Fruit fly (Drosophila melanogaster) whole organism, prepupa: ENCODE results near the gene Cyp318a1.
A peak's percentile ranks its signal among the peaks of the same experiment; 100 is the strongest.

Experiments used
- Blimp-1 ChIP-seq: fragments of 200-800 bp; sonication (Bioruptor generic); optimal IDR thresholded peaks from 3 replicates; lab custom pipeline; 2017; ENCODE audit warnings: missing biosample characterization, missing genetic modification characterization, mild to moderate bottlenecking, moderate library complexity, missing genetic modification reagents
- CG10669 ChIP-seq: fragments of 200-800 bp; sonication (Bioruptor generic); optimal IDR thresholded peaks from 3 replicates; lab custom pipeline; 2018; ENCODE audit warnings: missing biosample characterization, mild to moderate bottlenecking, missing genetic modification characterization, moderate library complexity
- CG11762 ChIP-seq: fragments of 200-800 bp; sonication (Bioruptor generic); optimal IDR thresholded peaks from 3 replicates; lab custom pipeline; 2016; ENCODE audit warnings: missing biosample characterization, missing genetic modification characterization; ENCODE audit not compliant: insufficient read depth
- CG3032 ChIP-seq: fragments of 200-800 bp; optimal IDR thresholded peaks from 2 replicates; lab custom pipeline; 2019; ENCODE audit warnings: missing biosample characterization, mild to moderate bottlenecking, missing genetic modification characterization, moderate library complexity
- CG34406 ChIP-seq: fragments of 200-800 bp; sonication (Bioruptor generic); optimal IDR thresholded peaks from 3 replicates; lab custom pipeline; 2016; ENCODE audit warnings: missing biosample characterization, missing genetic modification characterization
- CG3919 ChIP-seq: fragments of 200-800 bp; sonication (Bioruptor generic); optimal IDR thresholded peaks from 3 replicates; lab custom pipeline; 2016; ENCODE audit warnings: missing biosample characterization, missing genetic modification characterization
- CG4318 ChIP-seq: fragments of 200-800 bp; sonication (Bioruptor generic); optimal IDR thresholded peaks from 3 replicates; lab custom pipeline; 2017; ENCODE audit warnings: missing biosample characterization, mild to moderate bottlenecking, missing genetic modification characterization
- CG6163 ChIP-seq: fragments of 200-800 bp; sonication (Bioruptor generic); IDR thresholded peaks from 3 replicates; pipeline ENCODE4 v1.3.6; 2022; ENCODE audit warnings: missing biosample characterization, missing genetic modification characterization
- CG6276 ChIP-seq: fragments of 200-800 bp; sonication (Bioruptor generic); optimal IDR thresholded peaks from 2 replicates; lab custom pipeline; 2017; ENCODE audit warnings: missing biosample characterization, mild to moderate bottlenecking, missing genetic modification characterization
- CG6808 ChIP-seq: fragments of 200-800 bp; sonication (Bioruptor generic); optimal IDR thresholded peaks from 3 replicates; lab custom pipeline; 2017; ENCODE audit warnings: missing biosample characterization, missing genetic modification characterization, mild to moderate bottlenecking, moderate library complexity, missing genetic modification reagents
- CG6854 ChIP-seq: fragments of 200-800 bp; sonication (Bioruptor generic); optimal IDR thresholded peaks from 2 replicates; lab custom pipeline; 2017; ENCODE audit warnings: missing biosample characterization, mild to moderate bottlenecking, missing genetic modification characterization
- CG7368 ChIP-seq: fragments of 200-800 bp; sonication (Bioruptor generic); optimal IDR thresholded peaks from 3 replicates; lab custom pipeline; 2016; ENCODE audit warnings: missing biosample characterization, missing genetic modification characterization
- Eip78C ChIP-seq: fragments of 200-800 bp; sonication (Bioruptor generic); peaks from one replicate; lab custom pipeline; 2016; ENCODE audit warnings: missing biosample characterization, missing genetic modification characterization
- Eip93F ChIP-seq: fragments of 200-800 bp; sonication (Bioruptor generic); optimal IDR thresholded peaks from 2 replicates; lab custom pipeline; 2016; ENCODE audit warnings: missing biosample characterization, mild to moderate bottlenecking, missing genetic modification characterization
- Ets96B ChIP-seq: fragments of 200-800 bp; optimal IDR thresholded peaks from 2 replicates; lab custom pipeline; 2019; ENCODE audit warnings: missing biosample characterization, mild to moderate bottlenecking, missing genetic modification characterization, moderate library complexity
- Hr38 ChIP-seq: sonication (Bioruptor generic); optimal IDR thresholded peaks from 2 replicates; lab custom pipeline; 2016; ENCODE audit warnings: missing biosample characterization, missing genetic modification characterization
- Hr39 ChIP-seq: fragments of 200-800 bp; sonication (Bioruptor generic); optimal IDR thresholded peaks from 2 replicates; lab custom pipeline; 2016; ENCODE audit warnings: missing biosample characterization, missing genetic modification characterization
- Met ChIP-seq: fragments of 200-800 bp; sonication (Bioruptor generic); optimal IDR thresholded peaks from 3 replicates; lab custom pipeline; 2016; ENCODE audit warnings: missing biosample characterization, missing genetic modification characterization
- Sox102F ChIP-seq: fragments of 200-800 bp; sonication (Bioruptor generic); optimal IDR thresholded peaks from 2 replicates; lab custom pipeline; 2016; ENCODE audit warnings: missing biosample characterization, mild to moderate bottlenecking, missing genetic modification characterization
- Sox14 ChIP-seq: fragments of 200-800 bp; sonication (Bioruptor generic); optimal IDR thresholded peaks from 3 replicates; lab custom pipeline; 2016; ENCODE audit warnings: missing biosample characterization, missing genetic modification characterization
- acj6 ChIP-seq: fragments of 200-800 bp; sonication (Bioruptor generic); optimal IDR thresholded peaks from 3 replicates; lab custom pipeline; 2016; ENCODE audit warnings: missing biosample characterization, missing genetic modification characterization
- cyc ChIP-seq: fragments of 200-800 bp; sonication (Bioruptor generic); optimal IDR thresholded peaks from 3 replicates; lab custom pipeline; 2016; ENCODE audit warnings: missing biosample characterization, missing genetic modification characterization
- dsx ChIP-seq: fragments of 200-800 bp; optimal IDR thresholded peaks from 3 replicates; lab custom pipeline; 2019; ENCODE audit warnings: missing biosample characterization, mild to moderate bottlenecking, missing genetic modification characterization, moderate library complexity; ENCODE audit not compliant: poor library complexity, severe bottlenecking
- eg ChIP-seq: fragments of 200-800 bp; sonication (Bioruptor generic); IDR thresholded peaks from 3 replicates; pipeline ENCODE4 v1.3.6; 2022; ENCODE audit warnings: missing biosample characterization, missing genetic modification characterization
- fd85E ChIP-seq: fragments of 200-800 bp; sonication (Bioruptor generic); optimal IDR thresholded peaks from 3 replicates; lab custom pipeline; 2016; ENCODE audit warnings: missing biosample characterization, missing genetic modification characterization
- fkh ChIP-seq: fragments of 200-800 bp; sonication (Bioruptor generic); optimal IDR thresholded peaks from 3 replicates; lab custom pipeline; 2017; ENCODE audit warnings: missing biosample characterization, mild to moderate bottlenecking, missing genetic modification characterization, moderate library complexity
- net ChIP-seq: fragments of 200-800 bp; sonication (Bioruptor generic); optimal IDR thresholded peaks from 3 replicates; lab custom pipeline; 2016; ENCODE audit warnings: missing biosample characterization, missing genetic modification characterization
- salr ChIP-seq, 2 experiments: fragments of 200-800 bp; sonication (Bioruptor generic); optimal IDR thresholded peaks; 3 replicates each; lab custom pipeline; 2016 to 2018; ENCODE audit warnings: missing biosample characterization in 2 of 2, missing genetic modification characterization in 2 of 2, mild to moderate bottlenecking in 1 of 2
- ss ChIP-seq, 2 experiments: fragments of 200-800 bp; sonication (Bioruptor generic); optimal IDR thresholded peaks; 2 replicates in 1 of 2; 3 replicates in 1 of 2; lab custom pipeline; 2017 to 2018; ENCODE audit warnings: mild to moderate bottlenecking in 2 of 2, missing biosample characterization in 2 of 2, missing genetic modification characterization in 2 of 2, moderate library complexity in 1 of 2
- svp ChIP-seq: fragments of 200-800 bp; sonication (Bioruptor generic); peaks from one replicate; lab custom pipeline; 2016; ENCODE audit warnings: missing biosample characterization, missing genetic modification characterization
- vri ChIP-seq: fragments of 200-800 bp; sonication (Bioruptor generic); optimal IDR thresholded peaks from 3 replicates; lab custom pipeline; 2016; ENCODE audit warnings: missing biosample characterization, mild to moderate bottlenecking, missing genetic modification characterization

The Cyp318a1 gene

DNA sequence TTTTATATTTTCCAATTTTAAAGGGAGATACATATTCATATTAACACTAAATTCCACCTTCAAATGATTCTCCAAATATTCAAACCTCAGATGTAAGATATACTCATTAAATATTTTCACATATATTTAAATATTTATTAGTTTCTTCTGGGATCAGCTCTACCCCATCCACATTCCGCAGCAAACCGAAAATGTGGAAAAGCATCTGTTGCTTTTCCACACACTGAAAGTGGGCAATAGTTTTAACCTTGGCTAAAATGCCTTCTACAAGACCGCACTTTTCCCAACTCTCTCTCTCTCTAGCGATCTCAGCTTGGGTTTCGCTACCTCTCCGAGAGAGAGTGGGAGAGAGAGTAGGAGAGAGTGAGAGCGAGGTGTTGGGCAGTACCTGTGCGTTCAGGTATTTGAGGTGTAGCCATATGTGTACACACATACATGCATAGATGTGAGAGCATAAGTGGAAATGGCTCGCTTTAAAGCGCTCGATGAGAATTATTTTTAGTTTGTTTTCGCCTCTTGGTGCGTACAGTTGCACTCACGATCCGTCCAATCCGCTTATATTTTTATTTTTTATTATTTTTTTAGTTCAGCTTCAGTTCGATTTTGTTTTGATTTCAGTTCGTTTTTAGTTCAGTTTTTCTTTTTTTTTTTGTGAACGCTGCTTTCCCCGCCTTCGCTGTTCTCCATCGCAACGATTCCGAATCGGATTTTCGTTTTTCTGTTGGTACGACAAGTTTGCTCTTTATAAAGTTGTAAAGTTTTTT lies 25.6 kb upstream of the Cyp318a1 start, which contains the start of gene CG1806 (continued):
- peak; percentile 11 for TF ChIP-seq fkh
- peak; percentile 40 for TF ChIP-seq Ets96B (tag; lab: Kevin White, UChicago)
- TF ChIP-seq Sox102F (GFP tag; lab: Kevin White, UChicago): peak; percentile 48
- peak; percentile 75; the same call in 2 of the 3 replicates for TF ChIP-seq CG6163 (GFP tag; lab: Robert Waterston, UW)
- TF ChIP-seq Met: no peak
- peak; percentile 29 for TF ChIP-seq net (GFP tag; lab: Kevin White, UChicago)
- peak; percentile 43 for TF ChIP-seq svp (GFP tag; lab: Kevin White, UChicago)
- no peak for TF ChIP-seq CG11762 (GFP tag; lab: Kevin White, UChicago)
- peak in 1 of 2 experiments; percentile 37 for TF ChIP-seq salr (GFP tag; optimal IDR thresholded peaks at IDR 0.05; lab: Kevin White, UChicago)
- TF ChIP-seq eg (GFP tag; lab: Robert Waterston, UW): peak; percentile 72
- TF ChIP-seq Blimp-1 (GFP tag; lab: Kevin White, UChicago): no peak
- TF ChIP-seq CG10669 (GFP tag; lab: Kevin White, UChicago): peak; percentile 32
- peak; percentile 49 to 82 for TF ChIP-seq ss (GFP tag; optimal IDR thresholded peaks at IDR 0.05; lab: Kevin White, UChicago)
- no peak for TF ChIP-seq Hr39 (GFP tag; lab: Kevin White, UChicago)
- TF ChIP-seq CG6854 (GFP tag; lab: Kevin White, UChicago): peak; percentile 26
- no peak for TF ChIP-seq CG34406 (GFP tag; lab: Kevin White, UChicago)
- TF ChIP-seq CG7368 (GFP tag; lab: Kevin White, UChicago): no peak
- TF ChIP-seq vri (GFP tag; lab: Kevin White, UChicago): peak; percentile 51
- no peak for TF ChIP-seq Sox14 (GFP tag; lab: Kevin White, UChicago)
- peak; percentile 69 for TF ChIP-seq CG6808
- no peak for TF ChIP-seq Eip93F
- peak; percentile 68 for TF ChIP-seq CG6276
- TF ChIP-seq CG3919 (GFP tag; lab: Kevin White, UChicago): no peak
- TF ChIP-seq CG4318 (GFP tag; lab: Kevin White, UChicago): no peak
- peak; percentile 25 for TF ChIP-seq CG3032
- peak; percentile 63 for TF ChIP-seq fd85E

- TF ChIP-seq cyc (GFP tag; lab: Kevin White, UChicago): no peak
- peak; percentile 6 for TF ChIP-seq svp (GFP tag; lab: Kevin White, UChicago)
- TF ChIP-seq acj6 (GFP tag; lab: Kevin White, UChicago): no peak
- peak; percentile 71 for TF ChIP-seq Eip78C (GFP tag; lab: Kevin White, UChicago)
Measured at dm6 chrX:12007593-12007992, 24.8 kb upstream of the Cyp318a1 start.

dm6 chrX:12012149-12013097 lies 20.0 kb upstream of the Cyp318a1 start, which contains the start of the genes CG1492 and regucalcin:
CG1492 (minus strand) TSS chrX:12012211.
regucalcin (plus strand) TSS chrX:12012377.
- TF ChIP-seq dsx (GFP tag; lab: Kevin White, UChicago) (peak; percentile 31), fkh (peak; percentile 66), svp (GFP tag; lab: Kevin White, UChicago) (peak; percentile 95), ss (GFP tag; optimal IDR thresholded peaks at IDR 0.05; lab: Kevin White, UChicago) (no peak), Eip78C (GFP tag; lab: Kevin White, UChicago) (peak; percentile 6)

DNA sequence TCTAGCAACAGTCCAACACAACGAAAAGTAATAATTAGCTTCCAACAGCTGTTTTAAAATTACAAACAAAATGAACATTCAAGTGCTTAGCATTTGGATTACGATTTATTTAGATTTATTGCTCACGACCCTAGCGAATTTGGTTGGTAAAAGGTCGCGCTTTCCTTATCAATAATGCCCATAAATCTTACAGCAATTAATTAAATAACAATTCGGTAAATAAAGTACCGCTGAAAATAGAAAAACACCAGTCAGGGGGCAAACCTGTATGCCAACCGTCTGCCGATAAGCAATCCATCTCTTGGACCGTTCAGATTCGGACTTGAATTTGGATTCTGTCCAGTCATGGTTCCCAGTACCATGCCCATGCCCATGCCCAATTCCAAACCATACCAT lies 19.3 kb upstream of the Cyp318a1 start:
- TF ChIP-seq svp (GFP tag; lab: Kevin White, UChicago): peak; percentile 83
- TF ChIP-seq Hr38: no peak
